Fruit fly (Drosophila melanogaster) whole organism, adult: ENCODE data around the gene Epp.

Experiments
- CG11617 ChIP-seq: fragments of 200-800 bp; sonication (Bioruptor generic); optimal IDR thresholded peaks from 2 replicates; lab custom pipeline; 2017; ENCODE audit warnings: mild to moderate bottlenecking, missing biosample characterization, missing genetic modification reagents, missing genetic modification characterization
- CG12768 ChIP-seq: fragments of 200-800 bp; sonication (Bioruptor generic); optimal IDR thresholded peaks from 2 replicates; lab custom pipeline; 2017; ENCODE audit warnings: missing biosample characterization, missing genetic modification characterization, mild to moderate bottlenecking, moderate library complexity, missing genetic modification reagents
- CG1620 ChIP-seq: fragments of 200-800 bp; sonication (Bioruptor generic); optimal IDR thresholded peaks from 2 replicates; lab custom pipeline; 2016; ENCODE audit warnings: missing biosample characterization, missing genetic modification characterization
- CG7045 ChIP-seq: fragments of 200-800 bp; sonication (Bioruptor generic); optimal IDR thresholded peaks from 2 replicates; lab custom pipeline; 2017; ENCODE audit warnings: missing biosample characterization, mild to moderate bottlenecking, missing genetic modification characterization
- Clk ChIP-seq: fragments of 200-800 bp; sonication (Bioruptor generic); optimal IDR thresholded peaks from 2 replicates; lab custom pipeline; 2017; ENCODE audit warnings: missing biosample characterization, missing genetic modification characterization
- Crg-1 ChIP-seq: fragments of 200-800 bp; sonication (Bioruptor generic); optimal IDR thresholded peaks from 2 replicates; lab custom pipeline; 2016; ENCODE audit warnings: missing biosample characterization, missing genetic modification characterization
- bab1 ChIP-seq: fragments of 200-800 bp; sonication (Bioruptor generic); optimal IDR thresholded peaks from 3 replicates; lab custom pipeline; 2019; ENCODE audit warnings: missing biosample characterization, mild to moderate bottlenecking, missing genetic modification characterization, moderate library complexity
- cnc ChIP-seq, 2 experiments: fragments of >200 bp; optimal IDR thresholded peaks; 2 replicates each; lab custom pipeline; 2017
- kay ChIP-seq: fragments of 200-800 bp; sonication (Bioruptor generic); peaks from one replicate; lab custom pipeline; 2016; ENCODE audit warnings: missing biosample characterization, missing genetic modification characterization, borderline replicate concordance
- pad ChIP-seq: fragments of 200-800 bp; sonication (Bioruptor generic); optimal IDR thresholded peaks from 3 replicates; lab custom pipeline; 2017; ENCODE audit warnings: missing biosample characterization, missing genetic modification characterization, mild to moderate bottlenecking, moderate library complexity, missing genetic modification reagents
- toe ChIP-seq: fragments of 200-800 bp; sonication (Bioruptor generic); optimal IDR thresholded peaks from 2 replicates; lab custom pipeline; 2016; ENCODE audit warnings: missing biosample characterization, missing genetic modification characterization

DNA sequence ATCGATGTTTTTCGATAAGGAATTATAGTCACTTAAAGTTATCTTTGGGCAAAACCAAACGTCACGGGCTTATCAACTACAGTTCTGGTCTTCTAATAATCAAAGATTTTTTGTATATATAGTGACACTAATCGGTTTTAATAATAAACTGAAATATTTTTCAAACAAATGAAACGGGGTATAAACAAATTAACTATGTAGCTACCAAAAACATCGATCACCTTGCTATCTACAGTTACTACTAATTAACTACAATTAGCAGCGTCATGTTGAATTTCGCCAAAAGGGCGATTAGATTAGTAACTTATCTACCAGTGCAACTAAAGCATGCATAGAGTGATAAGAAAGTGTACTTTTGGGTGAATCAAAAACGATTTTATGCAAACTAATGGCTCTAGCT, 1.4 kb downstream of the Epp start:
- TF ChIP-seq pad (GFP tag; lab: Kevin White, UChicago) (no peak), kay (peak; percentile 75), CG1620 (no peak), cnc (optimal IDR thresholded peaks at IDR 0.05; lab: Kevin White, UChicago) (peak in 1 of 2 experiments; percentile 9), bab1 (GFP tag; lab: Kevin White, UChicago) (no peak), CG7045 (GFP tag; lab: Kevin White, UChicago) (no peak), toe (GFP tag; lab: Kevin White, UChicago) (no peak), Clk (GFP tag; lab: Kevin White, UChicago) (no peak), Crg-1 (GFP tag; lab: Kevin White, UChicago) (no peak), CG12768 (GFP tag; lab: Kevin White, UChicago) (no peak), CG11617 (no peak)
